Fruit fly (Drosophila melanogaster) Kc167 (cell line): ENCODE results near the gene squ.

Source experiments
- Myc ChIP-seq: fragments of >200 bp; optimal IDR thresholded peaks from 2 replicates; lab custom pipeline; 2017; ENCODE audit warnings: missing external identifiers
- Sin3A ChIP-seq: fragments of >200 bp; optimal IDR thresholded peaks from 2 replicates; lab custom pipeline; 2018; ENCODE audit warnings: missing external identifiers
- h ChIP-seq: fragments of >200 bp; optimal IDR thresholded peaks from 3 replicates; lab custom pipeline; 2018; ENCODE audit warnings: missing external identifiers
- insv ChIP-seq: fragments of >200 bp; optimal IDR thresholded peaks from 3 replicates; lab custom pipeline; 2018; ENCODE audit warnings: missing external identifiers
- psq ChIP-seq: fragments of >200 bp; optimal IDR thresholded peaks from 2 replicates; lab custom pipeline; 2017; ENCODE audit warnings: missing external identifiers
- ttk ChIP-seq: sonication (Bioruptor generic); optimal IDR thresholded peaks from 2 replicates; lab custom pipeline; 2017; ENCODE audit warnings: missing external identifiers

Gene squ

DNA sequence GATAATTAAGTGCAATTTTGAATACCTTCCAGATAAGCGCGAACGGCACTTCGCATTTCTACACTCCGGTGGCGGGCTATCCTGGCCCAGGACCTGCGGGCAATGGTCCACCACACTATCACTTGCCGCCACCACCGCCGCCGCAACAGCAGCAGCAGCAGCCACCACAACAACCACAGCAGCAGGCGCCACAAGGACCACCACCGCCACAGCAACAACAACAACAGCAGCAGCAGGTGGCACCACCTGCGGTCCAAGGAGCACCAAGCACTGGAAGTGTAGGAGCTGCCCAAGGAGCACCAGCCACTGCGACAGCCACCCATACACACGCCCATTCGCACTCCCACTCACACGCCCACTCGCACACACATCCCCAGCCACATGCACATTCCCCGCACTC is 22.4 kb upstream of the squ start:
- TF ChIP-seq insv (lab: Kevin White, UChicago) (no peak), ttk (lab: Kevin White, UChicago) (no peak), Sin3A (no peak)

DNA sequence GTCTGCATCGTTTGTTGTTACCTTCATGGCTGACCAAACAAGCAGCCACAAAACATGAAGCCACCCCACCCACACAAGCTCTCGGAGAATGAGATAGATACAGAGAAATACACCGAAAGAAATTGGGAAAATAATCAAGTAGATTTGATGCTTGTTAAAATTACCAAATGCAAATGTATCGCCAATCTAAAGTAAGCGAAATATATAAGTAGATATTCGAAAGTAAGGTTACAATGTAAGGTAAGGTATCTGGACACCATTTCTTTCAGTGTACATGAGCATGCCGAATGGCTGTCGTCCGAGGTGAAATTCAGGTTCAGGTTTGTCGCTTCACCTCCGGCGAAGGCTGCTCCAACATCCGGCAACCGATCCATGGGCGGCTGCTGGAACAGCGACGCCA is 7.6 kb upstream of the squ start:
- TF ChIP-seq Myc (lab: Kevin White, UChicago), result no peak
- no peak for TF ChIP-seq Sin3A
- no peak for TF ChIP-seq h (lab: Kevin White, UChicago)

DNA sequence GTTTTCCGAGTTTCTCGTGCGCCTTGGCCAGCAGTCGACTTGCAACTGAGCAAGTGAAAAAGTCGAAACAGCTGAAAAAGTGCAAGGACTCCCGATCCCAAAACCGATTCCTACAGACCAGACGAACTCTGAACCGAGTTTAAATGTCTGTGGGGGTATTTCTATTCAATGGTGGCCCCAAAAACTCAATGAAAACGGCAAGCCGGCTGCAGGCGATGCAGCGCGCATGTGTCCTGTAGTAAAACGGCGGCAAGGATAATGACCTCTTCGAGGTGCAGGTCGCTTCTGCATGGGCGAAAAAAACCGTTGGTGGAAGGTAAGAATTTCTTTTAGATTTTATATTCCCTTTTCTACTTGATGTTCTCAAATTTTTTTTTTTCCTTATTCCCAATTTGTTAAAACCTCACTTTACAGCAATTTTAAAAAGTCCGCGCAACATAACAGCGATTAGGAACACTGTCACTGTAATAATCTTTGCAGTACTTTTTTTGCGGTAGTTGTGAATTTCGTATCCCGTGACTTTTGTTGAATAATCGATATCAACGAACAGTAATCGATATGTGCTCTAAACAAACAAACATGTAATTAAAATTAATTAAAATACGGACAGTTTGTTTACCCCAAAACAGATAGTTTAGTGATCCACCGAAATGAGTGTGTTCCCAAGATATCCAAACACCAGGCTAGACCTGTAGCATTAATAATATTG is 3.0 kb upstream of the squ start, which contains the start of the genes Trpgamma and her:
Gene Trpgamma (minus strand): TSS at position 51 of the 709 bp plus-strand sequence.
Gene her (plus strand): TSS at position 535 of the 709 bp plus-strand sequence.
- no peak for TF ChIP-seq Myc (lab: Kevin White, UChicago)
- no peak for TF ChIP-seq insv (lab: Kevin White, UChicago)
- no peak for TF ChIP-seq Sin3A
- TF ChIP-seq psq, result no peak
- no peak for TF ChIP-seq ttk (lab: Kevin White, UChicago)
- no peak for TF ChIP-seq h (lab: Kevin White, UChicago)

DNA sequence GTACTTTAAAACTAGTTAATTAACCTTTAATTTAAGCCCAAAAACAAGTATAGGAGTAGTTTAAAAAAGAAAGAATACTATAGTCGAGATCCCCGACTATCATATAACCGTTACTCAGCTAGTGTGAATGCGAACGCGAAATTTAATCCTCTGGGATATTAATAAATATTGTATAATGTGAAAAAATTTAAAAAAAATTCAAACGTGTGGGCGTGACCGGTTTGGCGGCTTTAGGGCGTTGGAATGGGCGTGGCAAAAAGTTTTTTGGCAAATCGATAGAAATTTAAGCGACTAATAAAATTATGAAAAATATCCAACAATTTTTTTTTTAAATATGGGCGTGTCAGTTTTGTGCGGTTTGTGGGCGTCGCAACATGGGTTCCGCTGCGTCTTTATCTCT is 781 bp upstream of the squ start:
- TF ChIP-seq Myc (lab: Kevin White, UChicago) (no peak), h (lab: Kevin White, UChicago) (no peak), ttk (lab: Kevin White, UChicago) (no peak), psq (no peak), insv (lab: Kevin White, UChicago) (no peak), Sin3A (no peak)

DNA sequence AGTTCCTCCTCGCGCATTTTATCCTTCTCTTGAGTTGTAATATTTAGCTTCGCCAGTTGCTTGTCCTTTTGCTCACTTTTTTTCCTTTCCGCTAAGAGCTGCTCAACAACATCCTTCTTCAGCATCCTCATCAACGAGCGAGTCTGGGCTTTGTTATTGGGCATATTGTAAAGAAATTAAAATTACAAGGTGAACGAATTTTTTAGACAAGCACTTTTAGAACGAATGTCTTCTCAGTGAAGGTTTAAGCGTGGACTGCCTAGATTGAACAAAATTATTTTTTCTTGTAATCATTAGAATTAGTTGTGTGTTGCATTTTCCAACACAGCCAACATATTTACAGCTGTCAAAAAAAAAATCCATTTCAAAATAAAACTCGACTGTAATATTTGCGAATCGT is 2.3 kb downstream of the squ start, which contains the start of gene CG33552:
Gene CG33552 (plus strand): TSS at position 301 of the 400 bp plus-strand sequence.
- no peak for TF ChIP-seq psq
- no peak for TF ChIP-seq h (lab: Kevin White, UChicago)
- TF ChIP-seq ttk (lab: Kevin White, UChicago), result no peak
- no peak for TF ChIP-seq Myc (lab: Kevin White, UChicago)
- TF ChIP-seq Sin3A, result no peak
- TF ChIP-seq insv (lab: Kevin White, UChicago), result no peak

DNA sequence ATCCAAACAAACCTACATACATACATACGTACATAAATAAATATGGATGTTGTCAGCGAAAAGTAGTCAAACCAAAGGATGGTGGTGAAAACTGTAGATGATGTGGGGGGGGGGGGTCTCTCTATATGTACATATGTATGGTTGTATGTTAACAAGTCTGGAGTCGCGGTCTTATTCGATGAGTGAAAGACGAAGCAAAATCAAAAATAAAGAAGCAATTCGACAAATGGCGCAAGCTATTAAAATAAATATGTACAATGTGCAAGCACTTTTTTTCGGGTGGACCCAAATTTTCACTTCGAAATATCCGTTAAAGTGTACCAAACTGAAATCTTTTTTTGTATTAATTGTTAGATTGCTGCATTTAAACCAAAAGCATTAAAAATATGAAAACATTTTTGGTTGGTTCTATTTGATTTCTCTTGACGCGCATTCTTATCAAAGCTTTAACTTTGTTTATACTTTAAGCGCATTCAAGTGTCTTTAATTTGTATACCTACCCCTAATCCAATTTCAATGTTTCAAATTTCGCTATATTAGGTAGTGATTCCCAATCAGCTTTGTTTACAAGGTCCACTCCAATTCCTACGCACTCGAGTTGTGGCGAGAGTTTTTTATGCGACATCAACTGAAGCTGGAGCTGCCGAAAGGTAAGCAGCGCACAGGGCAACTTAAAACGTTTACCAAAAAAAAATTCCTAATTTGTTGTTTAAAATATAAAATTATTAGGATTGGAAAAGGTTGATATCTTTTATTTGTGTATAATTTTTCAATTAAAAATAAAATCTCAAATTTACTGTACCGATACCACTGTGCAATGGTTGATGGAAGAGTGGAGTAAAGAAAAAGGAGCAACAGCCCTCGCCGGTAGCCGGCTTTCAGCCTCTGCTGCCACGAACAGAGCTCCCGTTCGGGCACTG is 4.4 kb downstream of the squ start, which contains the start of gene CG31807:
Gene CG31807 (minus strand): TSS at position 51 of the 920 bp plus-strand sequence.
- no peak for TF ChIP-seq ttk (lab: Kevin White, UChicago)
- no peak for TF ChIP-seq Sin3A
- no peak for TF ChIP-seq psq
- TF ChIP-seq Myc (lab: Kevin White, UChicago), result no peak
- no peak for TF ChIP-seq insv (lab: Kevin White, UChicago)
- TF ChIP-seq h (lab: Kevin White, UChicago), result no peak

DNA sequence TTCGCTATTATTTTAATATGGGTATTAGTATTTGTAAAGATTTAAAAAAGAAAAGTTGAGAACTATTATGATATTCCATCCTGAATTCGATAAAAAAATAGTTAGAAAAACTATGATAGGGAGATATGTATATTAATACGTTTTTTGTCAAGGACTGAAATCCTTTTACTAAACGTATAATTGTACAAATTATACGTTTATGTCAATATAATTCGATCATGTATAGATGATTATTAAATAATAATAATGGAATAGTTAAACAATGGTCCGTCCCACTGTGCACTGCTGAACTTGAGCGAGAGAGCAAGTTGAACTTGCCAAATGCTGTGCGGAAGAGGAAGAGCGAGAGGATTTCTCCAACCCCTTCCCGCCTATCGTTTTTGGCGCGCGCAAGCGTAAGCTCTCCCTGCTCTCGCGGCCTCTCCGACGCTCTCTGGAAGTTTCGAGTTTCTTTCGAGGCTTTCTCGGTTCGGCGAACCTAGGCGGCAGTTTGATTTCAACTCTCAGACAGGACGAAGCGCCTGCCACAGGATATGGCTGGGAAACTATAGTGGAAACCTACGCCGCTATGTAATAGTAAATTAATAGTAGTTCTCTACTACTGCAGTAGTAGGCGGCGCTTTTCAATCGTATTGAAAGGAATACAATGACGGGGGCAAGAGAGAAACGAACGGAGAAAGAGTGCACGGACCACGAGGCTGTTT is 5.2 kb downstream of the squ start:
- no peak for TF ChIP-seq h (lab: Kevin White, UChicago)
- no peak for TF ChIP-seq psq
- TF ChIP-seq insv (lab: Kevin White, UChicago), result no peak
- no peak for TF ChIP-seq ttk (lab: Kevin White, UChicago)
- no peak for TF ChIP-seq Myc (lab: Kevin White, UChicago)
- no peak for TF ChIP-seq Sin3A

DNA sequence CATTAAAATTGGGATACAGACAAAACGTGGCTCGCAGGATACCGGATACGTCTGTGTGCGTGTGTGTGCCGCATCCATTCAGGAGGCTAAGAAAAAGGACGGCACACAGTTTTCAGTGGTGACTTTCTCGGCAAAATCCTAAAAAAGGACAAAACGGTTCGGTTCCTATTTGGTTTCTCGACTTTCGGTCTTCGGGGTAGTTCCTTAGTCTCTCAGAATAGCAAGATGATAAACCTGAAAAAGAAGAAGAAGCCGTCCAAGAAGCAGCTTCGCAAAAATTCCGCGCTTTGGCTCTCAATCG is 5.7 kb downstream of the squ start:
- TF ChIP-seq psq (no peak), h (lab: Kevin White, UChicago) (no peak), ttk (lab: Kevin White, UChicago) (no peak), insv (lab: Kevin White, UChicago) (no peak), Sin3A (no peak), Myc (lab: Kevin White, UChicago) (no peak)

DNA sequence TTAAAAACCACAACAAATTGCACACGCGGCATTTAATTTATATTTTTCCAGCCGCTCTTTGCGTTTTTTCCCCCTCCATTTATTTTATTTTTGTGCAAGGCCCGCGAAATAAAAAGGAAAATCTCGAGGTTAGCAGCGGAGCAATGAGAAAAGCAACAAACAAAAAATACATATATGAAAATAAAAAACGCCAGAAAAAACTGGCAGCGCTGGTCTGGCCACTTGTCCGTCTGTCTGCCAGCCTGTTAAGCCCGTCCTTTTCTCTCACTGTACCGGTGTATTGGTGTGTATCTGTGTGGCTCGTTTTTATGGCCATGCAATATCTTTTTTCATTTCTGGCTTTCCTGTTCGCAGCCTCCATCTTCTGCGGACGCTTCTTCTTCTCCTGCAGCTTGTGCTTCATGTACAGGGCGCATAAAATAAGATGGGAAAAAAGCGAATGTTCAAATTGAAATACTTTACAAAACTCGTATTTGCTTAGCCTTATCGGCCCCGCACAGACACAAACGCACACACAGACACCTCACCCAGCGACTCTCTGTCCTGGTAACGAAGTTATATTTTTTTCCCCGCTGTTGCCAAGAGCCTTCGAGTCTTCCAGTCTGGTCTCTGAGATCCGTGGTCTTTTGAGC is 6.7 kb downstream of the squ start:
- no peak for TF ChIP-seq psq
- no peak for TF ChIP-seq Myc (lab: Kevin White, UChicago)
- no peak for TF ChIP-seq insv (lab: Kevin White, UChicago)
- TF ChIP-seq Sin3A, result no peak
- TF ChIP-seq ttk (lab: Kevin White, UChicago), result no peak
- TF ChIP-seq h (lab: Kevin White, UChicago), result no peak

DNA sequence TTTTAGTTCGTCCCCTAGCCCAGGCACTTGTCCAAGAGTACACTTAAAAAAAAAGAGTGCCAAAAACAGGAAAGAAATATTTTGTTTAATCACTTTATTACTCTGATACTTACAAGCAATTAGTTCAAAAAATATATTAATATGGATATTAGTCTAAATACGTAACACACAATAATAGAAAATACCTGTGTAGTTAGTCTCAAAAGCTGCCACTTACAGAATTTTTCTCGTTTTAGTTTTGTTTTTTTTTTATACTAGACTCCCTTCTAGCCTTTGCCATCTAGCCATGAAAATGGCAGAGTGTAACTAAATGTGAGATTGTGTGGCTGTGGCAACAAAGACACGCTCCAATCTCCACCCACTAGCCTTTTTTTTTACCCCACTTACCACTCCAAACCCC is 8.0 kb downstream of the squ start:
- no peak for TF ChIP-seq ttk (lab: Kevin White, UChicago)

DNA sequence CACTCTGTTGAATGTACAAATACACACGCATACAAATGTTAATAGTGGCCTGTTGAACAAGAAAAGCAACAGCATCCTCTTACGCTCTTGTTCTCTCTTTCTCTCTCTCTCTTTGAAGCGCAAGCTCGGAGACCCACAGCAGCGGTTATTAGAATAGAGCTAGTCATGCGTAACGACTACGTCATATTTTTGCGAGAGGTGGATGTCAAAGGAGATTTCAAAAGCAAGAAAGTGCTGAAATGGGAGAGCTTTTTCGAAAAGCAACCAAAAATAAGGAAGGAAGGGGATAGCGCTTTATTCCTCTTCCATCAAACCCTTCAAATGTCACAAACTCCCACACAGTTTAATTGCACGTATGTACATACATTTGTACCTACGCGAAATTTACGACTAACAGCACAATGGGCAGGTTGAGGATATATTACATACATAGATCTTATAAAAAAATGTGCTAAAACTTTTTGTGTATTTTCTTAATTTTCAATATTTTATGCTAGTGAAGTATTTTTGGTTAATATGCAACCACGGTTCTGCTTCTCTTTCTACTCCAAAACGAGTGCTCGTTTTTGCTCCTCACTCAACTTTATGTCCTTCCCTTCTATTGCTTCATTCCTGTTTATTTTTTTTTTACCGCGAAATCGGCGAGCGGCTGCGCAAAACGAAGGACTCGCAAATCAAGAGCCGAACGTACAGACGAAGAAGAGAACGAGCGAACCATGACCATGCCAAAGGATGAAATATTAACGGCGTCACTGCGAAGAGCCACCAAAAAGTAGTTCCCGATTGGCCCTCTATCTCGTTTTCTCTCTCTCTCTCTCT is 10.2 kb downstream of the squ start:
- TF ChIP-seq psq (no peak), ttk (lab: Kevin White, UChicago) (no peak), Sin3A (no peak), h (lab: Kevin White, UChicago) (no peak), insv (lab: Kevin White, UChicago) (no peak), Myc (lab: Kevin White, UChicago) (no peak)
